Fruit fly (Drosophila melanogaster) Kc167 (cell line): Measurements from ENCODE around the gene CG8188.

Experiments
- insv ChIP-seq: fragments of >200 bp; optimal IDR thresholded peaks from 3 replicates; lab custom pipeline; 2018; ENCODE audit warnings: missing external identifiers
- ttk ChIP-seq: sonication (Bioruptor generic); optimal IDR thresholded peaks from 2 replicates; lab custom pipeline; 2017; ENCODE audit warnings: missing external identifiers

DNA sequence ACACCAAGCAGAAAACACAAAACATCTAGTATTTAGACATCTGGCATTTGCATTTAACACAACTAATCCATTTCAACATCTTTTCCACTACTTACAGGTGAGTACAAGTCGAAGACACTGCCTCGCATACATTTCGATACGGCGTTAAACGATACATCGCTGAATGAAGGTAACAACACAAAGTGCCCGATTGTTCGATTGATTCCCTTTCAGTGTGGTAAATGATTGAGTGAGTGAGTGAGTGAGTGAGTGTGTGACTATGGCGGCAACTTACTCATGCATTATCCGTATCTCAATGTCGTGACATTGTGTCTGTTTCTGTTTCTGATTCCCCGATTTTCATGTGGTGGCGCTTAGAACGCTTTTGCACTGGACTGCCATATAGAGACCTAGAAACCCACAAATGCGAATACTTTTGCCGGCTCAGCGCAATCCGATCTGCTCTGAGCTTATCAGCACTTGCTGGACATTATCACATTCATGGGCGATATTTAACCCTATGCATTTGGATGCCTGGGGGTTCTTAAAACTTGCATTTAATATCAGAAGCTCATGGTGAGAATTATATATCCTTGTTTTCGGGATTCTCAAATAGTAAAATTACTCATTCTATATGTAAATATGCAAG, 33.4 kb upstream of the CG8188 start:
- no peak for TF ChIP-seq insv (lab: Kevin White, UChicago)
- TF ChIP-seq ttk (lab: Kevin White, UChicago), result no peak
